Fruit fly (Drosophila melanogaster) whole organism, embryonic: Measurements from ENCODE around the gene CG7377.
A peak's percentile ranks its signal among the peaks of the same experiment; 100 is the strongest.

Source experiments
- B-H2 ChIP-seq: fragments of 200-800 bp; sonication (Bioruptor generic); optimal IDR thresholded peaks from 2 replicates; lab custom pipeline; 2018; ENCODE audit warnings: missing biosample characterization, mild to moderate bottlenecking, missing genetic modification characterization
- CG13624 ChIP-seq: fragments of 200-800 bp; sonication (Bioruptor generic); optimal IDR thresholded peaks from 2 replicates; lab custom pipeline; 2016; ENCODE audit warnings: missing biosample characterization, missing genetic modification characterization
- CG14050 ChIP-seq: fragments of 200-800 bp; sonication (Bioruptor generic); IDR thresholded peaks from 3 replicates; pipeline ENCODE4 v1.3.6; 2022; ENCODE audit warnings: missing biosample characterization, missing genetic modification characterization
- CG14965 ChIP-seq: fragments of 200-800 bp; sonication (Bioruptor generic); optimal IDR thresholded peaks from 2 replicates; lab custom pipeline; 2016; ENCODE audit warnings: missing biosample characterization, missing genetic modification characterization, borderline replicate concordance
- CG15073 ChIP-seq: fragments of 200-800 bp; sonication (Bioruptor generic); optimal IDR thresholded peaks from 2 replicates; lab custom pipeline; 2016; ENCODE audit warnings: missing biosample characterization, missing genetic modification characterization
- CG2875 ChIP-seq: fragments of 200-800 bp; sonication (Bioruptor generic); optimal IDR thresholded peaks from 2 replicates; lab custom pipeline; 2017; ENCODE audit warnings: missing biosample characterization, mild to moderate bottlenecking, missing genetic modification characterization, missing genetic modification reagents
- CG30431 ChIP-seq: fragments of 200-800 bp; sonication (Bioruptor generic); optimal IDR thresholded peaks from 2 replicates; lab custom pipeline; 2017; ENCODE audit warnings: missing biosample characterization, missing genetic modification characterization
- CG4328 ChIP-seq: fragments of 200-800 bp; sonication (Bioruptor generic); optimal IDR thresholded peaks from 3 replicates; lab custom pipeline; 2017; ENCODE audit warnings: missing biosample characterization, missing genetic modification reagents, missing genetic modification characterization
- CG4707 ChIP-seq: fragments of 200-800 bp; sonication (Bioruptor generic); optimal IDR thresholded peaks from 2 replicates; lab custom pipeline; 2018; ENCODE audit warnings: missing biosample characterization, mild to moderate bottlenecking, missing genetic modification characterization, moderate library complexity
- CG5953 ChIP-seq: fragments of 200-800 bp; sonication (Bioruptor generic); IDR thresholded peaks from 2 replicates; pipeline ENCODE4 v1.3.6; 2022; ENCODE audit warnings: missing biosample characterization, missing genetic modification characterization
- CG6683 ChIP-seq: fragments of 200-800 bp; sonication (Bioruptor generic); optimal IDR thresholded peaks from 2 replicates; lab custom pipeline; 2017; ENCODE audit warnings: missing biosample characterization, mild to moderate bottlenecking, missing genetic modification characterization, missing genetic modification reagents
- CG7963 ChIP-seq: fragments of 200-800 bp; sonication (Bioruptor generic); IDR thresholded peaks from 3 replicates; pipeline ENCODE4 v1.3.6; 2022; ENCODE audit warnings: missing biosample characterization, missing genetic modification characterization; ENCODE audit not compliant: partially characterized antibody
- CG8765 ChIP-seq: fragments of 200-800 bp; sonication (Bioruptor generic); IDR thresholded peaks from 2 replicates; pipeline ENCODE4 v1.3.6; 2022; ENCODE audit warnings: missing biosample characterization, missing genetic modification characterization
- CG9609 ChIP-seq: fragments of 200-800 bp; sonication (Bioruptor generic); optimal IDR thresholded peaks from 3 replicates; lab custom pipeline; 2016; ENCODE audit warnings: missing biosample characterization, missing genetic modification characterization
- CG9797 ChIP-seq: fragments of 200-800 bp; sonication (Bioruptor generic); optimal IDR thresholded peaks from 3 replicates; lab custom pipeline; 2018; ENCODE audit warnings: missing biosample characterization, mild to moderate bottlenecking, missing genetic modification characterization
- CHES-1-like ChIP-seq: fragments of 200-800 bp; sonication (Bioruptor generic); optimal IDR thresholded peaks from 2 replicates; lab custom pipeline; 2016; ENCODE audit warnings: missing biosample characterization, missing genetic modification characterization
- CTCF ChIP-seq: fragments of 200-800 bp; sonication (Bioruptor generic); optimal IDR thresholded peaks from 2 replicates; lab custom pipeline; 2017; ENCODE audit warnings: missing biosample characterization, mild to moderate bottlenecking, missing genetic modification characterization, moderate library complexity
- D19B ChIP-seq: fragments of 200-800 bp; sonication (Bioruptor generic); optimal IDR thresholded peaks from 2 replicates; lab custom pipeline; 2017; ENCODE audit warnings: missing biosample characterization, mild to moderate bottlenecking, missing genetic modification characterization
- Dfd ChIP-seq, 2 experiments: fragments of >200 bp; optimal IDR thresholded peaks; 2 replicates each; lab custom pipeline; 2017; ENCODE audit warnings: missing biosample characterization in 2 of 2, missing genetic modification characterization in 2 of 2
- ERR ChIP-seq: fragments of 200-800 bp; sonication (Bioruptor generic); optimal IDR thresholded peaks from 2 replicates; lab custom pipeline; 2016; ENCODE audit warnings: missing biosample characterization, missing genetic modification characterization
- Eip74EF ChIP-seq, 2 experiments: fragments of 200-800 bp in 1 of 2; fragments of >200 bp in 1 of 2; sonication (Bioruptor generic) in 1 of 2; optimal IDR thresholded peaks; 2 replicates each; lab custom pipeline; 2017 to 2019; ENCODE audit warnings: missing biosample characterization in 2 of 2, missing genetic modification characterization in 2 of 2, mild to moderate bottlenecking in 1 of 2, moderate library complexity in 1 of 2
- Fer2 ChIP-seq: fragments of 200-800 bp; sonication (Bioruptor generic); optimal IDR thresholded peaks from 2 replicates; lab custom pipeline; 2018; ENCODE audit warnings: missing biosample characterization, mild to moderate bottlenecking, missing genetic modification characterization, moderate library complexity
- Mad ChIP-seq: fragments of 200-800 bp; sonication (Bioruptor generic); optimal IDR thresholded peaks from 2 replicates; lab custom pipeline; 2016; ENCODE audit warnings: missing biosample characterization, missing genetic modification characterization
- NfI ChIP-seq: fragments of 200-800 bp; sonication (Bioruptor generic); optimal IDR thresholded peaks from 3 replicates; lab custom pipeline; 2018; ENCODE audit warnings: missing biosample characterization, mild to moderate bottlenecking, missing genetic modification characterization, moderate library complexity
- Rfx ChIP-seq: fragments of 200-800 bp; sonication (Bioruptor generic); IDR thresholded peaks from 2 replicates; pipeline ENCODE4 v1.3.6; 2022; ENCODE audit warnings: missing biosample characterization, missing genetic modification characterization
- Sox102F ChIP-seq: fragments of 200-800 bp; sonication (Bioruptor generic); optimal IDR thresholded peaks from 2 replicates; lab custom pipeline; 2018; ENCODE audit warnings: missing biosample characterization, mild to moderate bottlenecking, missing genetic modification characterization, moderate library complexity
- Sry-β ChIP-seq: fragments of 200-800 bp; sonication (Bioruptor generic); optimal IDR thresholded peaks from 2 replicates; lab custom pipeline; 2018; ENCODE audit warnings: missing biosample characterization, mild to moderate bottlenecking, missing genetic modification characterization, moderate library complexity
- Sry-δ ChIP-seq: fragments of 200-800 bp; sonication (Bioruptor generic); optimal IDR thresholded peaks from 2 replicates; lab custom pipeline; 2016; ENCODE audit warnings: missing biosample characterization, missing genetic modification characterization
- Vsx1 ChIP-seq: fragments of 200-800 bp; sonication (Bioruptor generic); optimal IDR thresholded peaks from 2 replicates; lab custom pipeline; 2017; ENCODE audit warnings: missing biosample characterization, mild to moderate bottlenecking, missing genetic modification characterization, missing genetic modification reagents
- ap ChIP-seq: fragments of 200-800 bp; sonication (Bioruptor generic); IDR thresholded peaks from 2 replicates; pipeline ENCODE4 v1.3.6; 2022; ENCODE audit warnings: missing biosample characterization, missing genetic modification characterization
- crol ChIP-seq: fragments of 200-800 bp; sonication (Bioruptor generic); IDR thresholded peaks from 2 replicates; pipeline ENCODE4 v1.3.6; 2022; ENCODE audit warnings: missing biosample characterization, missing genetic modification characterization
- cwo ChIP-seq: fragments of 200-800 bp; sonication (Bioruptor generic); optimal IDR thresholded peaks from 3 replicates; lab custom pipeline; 2017; ENCODE audit warnings: missing biosample characterization, missing genetic modification characterization, mild to moderate bottlenecking, moderate library complexity, missing genetic modification reagents
- dpn ChIP-seq, 2 experiments: fragments of 200-800 bp; sonication (Bioruptor generic); optimal IDR thresholded peaks; 3 replicates each; lab custom pipeline; 2016; ENCODE audit warnings: missing biosample characterization in 2 of 2, missing genetic modification characterization in 2 of 2
- fu2 ChIP-seq: fragments of 200-800 bp; sonication (Bioruptor generic); optimal IDR thresholded peaks from 2 replicates; lab custom pipeline; 2016; ENCODE audit warnings: missing biosample characterization, missing genetic modification characterization
- gcm ChIP-seq: fragments of 200-800 bp; sonication (Bioruptor generic); optimal IDR thresholded peaks from 2 replicates; lab custom pipeline; 2019; ENCODE audit warnings: missing biosample characterization, mild to moderate bottlenecking, missing genetic modification characterization, moderate library complexity
- grau ChIP-seq: fragments of 200-800 bp; optimal IDR thresholded peaks from 3 replicates; lab custom pipeline; 2019; ENCODE audit warnings: missing biosample characterization, mild to moderate bottlenecking, missing genetic modification characterization, moderate library complexity
- h ChIP-seq: fragments of >200 bp; optimal IDR thresholded peaks from 2 replicates; lab custom pipeline; 2017
- hb ChIP-seq: fragments of 200-800 bp; sonication (Bioruptor generic); IDR thresholded peaks from 3 replicates; pipeline ENCODE4 v1.3.6; 2022; ENCODE audit warnings: missing biosample characterization, missing genetic modification characterization; ENCODE audit not compliant: partially characterized antibody
- hbn ChIP-seq: fragments of 200-800 bp; sonication (Bioruptor generic); IDR thresholded peaks from 2 replicates; pipeline ENCODE4 v1.3.6; 2022; ENCODE audit warnings: missing biosample characterization, missing genetic modification characterization; ENCODE audit not compliant: partially characterized antibody
- lmd ChIP-seq: fragments of 200-800 bp; sonication (Bioruptor generic); IDR thresholded peaks from 2 replicates; pipeline ENCODE4 v1.3.6; 2022; ENCODE audit warnings: missing biosample characterization, missing genetic modification characterization
- nerfin-2 ChIP-seq: fragments of 200-800 bp; sonication (Bioruptor generic); IDR thresholded peaks from 2 replicates; pipeline ENCODE4 v1.3.6; 2022; ENCODE audit warnings: missing biosample characterization, missing genetic modification characterization; ENCODE audit not compliant: partially characterized antibody
- pan ChIP-seq, 4 experiments: fragments of >200 bp in 3 of 4; fragments of 200-800 bp in 1 of 4; sonication (Bioruptor generic) in 1 of 4; optimal IDR thresholded peaks in 3 of 4; IDR thresholded peaks in 1 of 4; 2 replicates each; pipeline versions ENCODE4 v1.3.6 to Lab custom; 2017 to 2022; ENCODE audit warnings: missing biosample characterization in 2 of 4, missing genetic modification characterization in 2 of 4, mixed read lengths in 1 of 4
- ranshi ChIP-seq: fragments of 200-800 bp; sonication (Bioruptor generic); IDR thresholded peaks from 2 replicates; pipeline ENCODE4 v1.3.6; 2022; ENCODE audit warnings: missing biosample characterization, missing genetic modification characterization
- repo ChIP-seq: fragments of 200-800 bp; sonication (Bioruptor generic); optimal IDR thresholded peaks from 2 replicates; lab custom pipeline; 2016; ENCODE audit warnings: missing biosample characterization, missing genetic modification characterization
- tio ChIP-seq: fragments of 200-800 bp; sonication (Bioruptor generic); optimal IDR thresholded peaks from 2 replicates; lab custom pipeline; 2017; ENCODE audit warnings: missing biosample characterization, missing genetic modification characterization, inconsistent platforms
- unpg ChIP-seq: fragments of 200-800 bp; sonication (Bioruptor generic); optimal IDR thresholded peaks from 3 replicates; lab custom pipeline; 2018; ENCODE audit warnings: missing biosample characterization, mild to moderate bottlenecking, missing genetic modification characterization, moderate library complexity
- wdn ChIP-seq: fragments of 200-800 bp; sonication (Bioruptor generic); IDR thresholded peaks from 2 replicates; pipeline ENCODE4 v1.3.6; 2022; ENCODE audit warnings: missing biosample characterization, missing genetic modification characterization
- zf30C ChIP-seq: fragments of 200-800 bp; sonication (Bioruptor generic); optimal IDR thresholded peaks from 3 replicates; lab custom pipeline; 2018; ENCODE audit warnings: missing biosample characterization, mild to moderate bottlenecking, missing genetic modification characterization

Gene CG7377

dm6 chr3L:11555662-11556460 is 33.6 kb upstream of the CG7377 start (continued):
- peak; percentile 67 for TF ChIP-seq tio (GFP tag; lab: Kevin White, UChicago)
- TF ChIP-seq crol: peak; percentile 99
- peak; percentile 45 for TF ChIP-seq CG6683 (GFP tag; lab: Kevin White, UChicago)
- TF ChIP-seq pan (optimal IDR thresholded peaks at IDR 0.05; lab: Kevin White, UChicago): no peak
- TF ChIP-seq pan (GFP tag; optimal IDR thresholded peaks at IDR 0.05 in 1 of 2, IDR thresholded peaks at IDR 0.05 in 1 of 2): peak in 1 of 2 experiments; percentile 58
- TF ChIP-seq CG8765 (GFP tag; lab: Robert Waterston, UW): no peak
- TF ChIP-seq Sry-δ (GFP tag; lab: Kevin White, UChicago): peak; percentile 18
- 0 out of 3 replicates have a peak, but pooled peaks have one; percentile 29 for TF ChIP-seq CG14050
- TF ChIP-seq lmd (GFP tag; lab: Robert Waterston, UW): peak; percentile 66
- TF ChIP-seq CG4707 (GFP tag; lab: Kevin White, UChicago): peak; percentile 30
- no peak for TF ChIP-seq D19B (GFP tag; lab: Kevin White, UChicago)
- no peak for TF ChIP-seq repo (GFP tag; lab: Kevin White, UChicago)
- no peak for TF ChIP-seq hb (GFP tag; lab: Robert Waterston, UW)
- TF ChIP-seq Sox102F: peak; percentile 91
- TF ChIP-seq NfI (GFP tag; lab: Kevin White, UChicago): peak; percentile 39
- no peak for TF ChIP-seq h
- peak; percentile 11 for TF ChIP-seq Vsx1
- TF ChIP-seq Eip74EF (GFP tag; optimal IDR thresholded peaks at IDR 0.05; lab: Kevin White, UChicago): peak in 1 of 2 experiments; percentile 87
- TF ChIP-seq Mad (GFP tag; lab: Kevin White, UChicago): no peak
- peak; percentile 46; the same call in 1 of the 2 replicates for TF ChIP-seq wdn (GFP tag; lab: Robert Waterston, UW)
- no peak for TF ChIP-seq CG9797 (GFP tag; lab: Kevin White, UChicago)
- peak; percentile 57 for TF ChIP-seq CG4328 (GFP tag; lab: Kevin White, UChicago)
- TF ChIP-seq CG30431 (GFP tag; lab: Kevin White, UChicago): no peak
- no peak for TF ChIP-seq CG9609 (GFP tag; lab: Kevin White, UChicago)
- 0 out of 3 replicates have a peak, but pooled peaks have one; percentile 7 for TF ChIP-seq CG7963 (GFP tag; lab: Robert Waterston, UW)
- TF ChIP-seq dpn (GFP tag; optimal IDR thresholded peaks at IDR 0.05; lab: Kevin White, UChicago): peak; percentile 44 to 59
- TF ChIP-seq ranshi (GFP tag; lab: Robert Waterston, UW): peak; percentile 62; the same call in 1 of the 2 replicates
- TF ChIP-seq CG14965: no peak
- TF ChIP-seq ERR: peak; percentile 24
- TF ChIP-seq CHES-1-like: peak; percentile 61
- peak; percentile 2 for TF ChIP-seq CTCF (GFP tag; lab: Kevin White, UChicago)
- peak; percentile 15; the same call in 1 of the 2 replicates for TF ChIP-seq ap (GFP tag; lab: Robert Waterston, UW)
- TF ChIP-seq Rfx (GFP tag; lab: Robert Waterston, UW): peak; percentile 46; the same call in 1 of the 2 replicates
- TF ChIP-seq Sry-β (GFP tag; lab: Kevin White, UChicago): peak; percentile 11
- TF ChIP-seq hbn (GFP tag; lab: Robert Waterston, UW): peak; percentile 25; the same call in 1 of the 2 replicates
- TF ChIP-seq unpg (GFP tag; lab: Kevin White, UChicago): peak; percentile 83
- no peak for TF ChIP-seq nerfin-2 (GFP tag; lab: Robert Waterston, UW)
- TF ChIP-seq fu2 (GFP tag; lab: Kevin White, UChicago): peak; percentile 5
- peak in 1 of 2 experiments; percentile 77 for TF ChIP-seq Dfd (GFP tag; optimal IDR thresholded peaks at IDR 0.05; lab: Kevin White, UChicago)
- TF ChIP-seq CG13624: peak; percentile 53
- TF ChIP-seq Fer2 (tag; lab: Kevin White, UChicago): peak; percentile 50
- no peak for TF ChIP-seq CG5953
- TF ChIP-seq zf30C (GFP tag; lab: Kevin White, UChicago): peak; percentile 65
- peak; percentile 49 for TF ChIP-seq cwo
- TF ChIP-seq grau (tag; lab: Kevin White, UChicago): peak; percentile 88
- TF ChIP-seq gcm (GFP tag; lab: Kevin White, UChicago): peak; percentile 53
- TF ChIP-seq B-H2: peak; percentile 27
- TF ChIP-seq CG2875: peak; percentile 61
- TF ChIP-seq CG15073 (GFP tag; lab: Kevin White, UChicago): no peak
